Worm (Caenorhabditis elegans): ENCODE measurements around the gene F13E9.9.

Gene F13E9.9

ce11 chrIV:10851136-10851535 lies 47.9 kb downstream of the F13E9.9 start:
- TF ChIP-seq repo-1 (tag; optimal IDR thresholded peaks at IDR 0.05), result no peak
